Worm (Caenorhabditis elegans) whole organism, L4 larva: ENCODE results near the gene C44C10.9.

Source experiments
- R02D3.7 ChIP-seq: fragments of 150-350 bp; sonication (generic microtip); optimal IDR thresholded peaks from 3 replicates; lab custom pipeline; 2014; ENCODE audit warnings: missing biosample characterization, missing genetic modification characterization
- ZK546.5 ChIP-seq, 2 experiments: sonication (generic microtip); optimal IDR thresholded peaks; 2 replicates each; lab custom pipeline; 2017; ENCODE audit warnings: missing biosample characterization in 2 of 2, missing genetic modification characterization in 2 of 2
- fos-1 ChIP-seq: fragments of 150-350 bp; optimal IDR thresholded peaks from 2 replicates; lab custom pipeline; 2014; ENCODE audit warnings: missing biosample characterization, missing genetic modification characterization
- lin-13 ChIP-seq: fragments of 150-350 bp; optimal IDR thresholded peaks from 2 replicates; lab custom pipeline; 2014; ENCODE audit warnings: missing biosample characterization, missing genetic modification reagents, missing genetic modification characterization
- nhr-11 ChIP-seq: fragments of 150-350 bp; optimal IDR thresholded peaks from 2 replicates; lab custom pipeline; 2014; ENCODE audit warnings: missing biosample characterization, missing genetic modification characterization
- nhr-237 ChIP-seq: sonication (generic microtip); optimal IDR thresholded peaks from 2 replicates; lab custom pipeline; 2017; ENCODE audit warnings: missing biosample characterization, missing genetic modification characterization
- zag-1 ChIP-seq: fragments of 150-350 bp; optimal IDR thresholded peaks from 2 replicates; lab custom pipeline; 2014; ENCODE audit warnings: missing biosample characterization, missing genetic modification characterization

DNA sequence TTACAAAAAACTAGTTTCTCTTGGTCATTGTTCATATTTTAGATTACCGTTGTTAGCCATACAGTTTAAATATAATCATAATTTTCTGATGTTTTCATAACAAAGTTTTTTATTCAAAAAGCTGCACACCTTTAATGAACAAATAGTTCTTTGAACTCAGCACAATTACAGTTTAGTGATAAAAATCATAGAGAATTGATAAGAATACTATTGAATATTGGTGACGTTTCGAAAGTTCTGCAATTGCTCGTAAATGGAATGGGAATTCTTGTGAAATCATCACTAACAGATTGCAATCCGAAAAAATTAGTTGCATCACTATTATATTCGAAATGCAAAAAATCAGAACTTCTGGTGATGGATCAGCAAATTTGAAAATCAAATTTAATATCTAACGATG, 17.8 kb upstream of the C44C10.9 start:
- TF ChIP-seq zag-1 (tag; lab: Kevin White, UChicago) = no peak
- TF ChIP-seq fos-1 (tag; lab: Kevin White, UChicago) = no peak
- TF ChIP-seq lin-13 (GFP tag; lab: Kevin White, UChicago) = no peak
- no peak for TF ChIP-seq R02D3.7
- TF ChIP-seq nhr-11 = no peak
- no peak for TF ChIP-seq nhr-237 (tag; lab: Kevin White, UChicago)
- TF ChIP-seq ZK546.5 (tag; optimal IDR thresholded peaks at IDR 0.05; lab: Kevin White, UChicago) = no peak
